Worm (Caenorhabditis elegans): ENCODE measurements around the gene nhr-239.

Gene nhr-239

DNA sequence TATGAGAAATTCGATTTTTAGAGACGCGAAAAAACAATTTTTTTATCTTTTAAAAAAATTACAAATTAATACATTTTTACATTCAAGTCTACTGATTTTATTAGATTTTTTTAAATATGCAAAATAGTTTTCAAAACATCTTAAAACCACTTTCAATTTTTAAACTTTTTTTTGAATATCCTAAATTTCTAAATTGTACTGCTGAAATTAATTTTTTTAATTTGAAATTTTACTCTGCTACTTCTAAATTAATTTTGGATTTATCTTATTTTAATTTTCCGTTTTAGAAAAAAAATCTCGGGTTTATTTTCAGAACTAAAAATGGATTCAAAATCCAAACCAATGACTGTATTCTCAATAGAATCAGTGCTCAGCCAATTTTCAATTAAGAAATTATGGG lies 17.5 kb downstream of the nhr-239 start, which contains the start of gene Y71H2B.8:
Y71H2B.8 (plus strand) TSS at position 301 of the 400 bp plus-strand sequence.
- TF ChIP-seq irx-1 (tag; optimal IDR thresholded peaks at IDR 0.05) (no peak), nhr-19 (GFP tag; conservative IDR thresholded peaks at IDR 0.05) (no peak), efl-3 (GFP tag; optimal IDR thresholded peaks at IDR 0.05) (no peak), Y116A8C.19 (tag; optimal IDR thresholded peaks at IDR 0.05; ENCODE audit: borderline replicate concordance) (no peak), isw-1 (GFP tag; IDR thresholded peaks at IDR 0.05) (no peak), elt-2 (tag; optimal IDR thresholded peaks at IDR 0.05) (no peak), unc-98 (GFP tag; IDR thresholded peaks at IDR 0.05) (no peak), aha-1 (tag; optimal IDR thresholded peaks at IDR 0.05) (no peak), jun-1 (tag; optimal IDR thresholded peaks at IDR 0.05) (no peak), sptf-1 (tag; optimal IDR thresholded peaks at IDR 0.05) (no peak), nhr-12 (tag; optimal IDR thresholded peaks at IDR 0.05) (no peak), mdl-1 (tag; optimal IDR thresholded peaks at IDR 0.05) (no peak), egl-13 (tag; optimal IDR thresholded peaks at IDR 0.05) (no peak), lin-14 (GFP tag; optimal IDR thresholded peaks at IDR 0.05) (no peak), mef-2 (tag; optimal IDR thresholded peaks at IDR 0.05) (no peak), pag-3 (tag; optimal IDR thresholded peaks at IDR 0.05; ENCODE audit: borderline replicate concordance, insufficient read depth) (no peak), unc-30 (tag; optimal IDR thresholded peaks at IDR 0.05) (no peak), ces-1 (GFP tag; optimal IDR thresholded peaks at IDR 0.05) (no peak)

DNA sequence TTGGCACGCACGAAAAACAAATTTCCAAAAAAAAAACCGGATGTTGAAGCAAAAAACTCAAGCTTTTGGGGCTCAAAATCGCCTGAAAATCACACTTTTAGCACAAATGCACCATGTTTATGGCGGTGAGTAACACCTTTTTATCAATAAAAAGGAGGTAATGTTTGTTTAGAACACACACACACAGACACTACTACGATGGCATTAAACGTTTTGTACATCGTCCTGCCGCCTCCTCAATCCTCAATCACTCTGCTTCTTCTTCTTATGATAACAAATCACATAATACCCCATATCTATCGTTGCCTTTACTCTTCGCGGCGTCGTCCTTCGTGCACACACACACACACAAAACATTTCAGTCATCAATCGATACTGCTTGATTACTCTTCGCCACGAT lies 24.7 kb downstream of the nhr-239 start, which contains the start of gene gpa-17:
gpa-17 (plus strand) TSS at position 363 of the 400 bp plus-strand sequence.
- TF ChIP-seq elt-2 (tag; optimal IDR thresholded peaks at IDR 0.05), result peak; percentile 18
- no peak for TF ChIP-seq hlh-4 (tag; optimal IDR thresholded peaks at IDR 0.05)
- TF ChIP-seq nhr-28 (tag; optimal IDR thresholded peaks at IDR 0.05), result no peak
- TF ChIP-seq nhr-85 (tag), result no peak
- no peak for TF ChIP-seq lin-39 (tag; optimal IDR thresholded peaks at IDR 0.05)
- TF ChIP-seq lin-35 (GFP tag; optimal IDR thresholded peaks at IDR 0.05), result peak in 1 of 2 experiments; percentile 24
- no peak for TF ChIP-seq nhr-47 (tag; optimal IDR thresholded peaks at IDR 0.05)
- TF ChIP-seq lir-3 (tag; optimal IDR thresholded peaks at IDR 0.05; ENCODE audit: poor library complexity), result no peak
- TF ChIP-seq C34B4.2 (tag; optimal IDR thresholded peaks at IDR 0.05), result no peak
- TF ChIP-seq pqm-1 (tag; optimal IDR thresholded peaks at IDR 0.05), result peak; percentile 3
- TF ChIP-seq efl-1 (optimal IDR thresholded peaks at IDR 0.05), result no peak
- peak in 1 of 2 experiments; percentile 63 for TF ChIP-seq efl-1 (GFP tag; optimal IDR thresholded peaks at IDR 0.05 in 1 of 2)

DNA sequence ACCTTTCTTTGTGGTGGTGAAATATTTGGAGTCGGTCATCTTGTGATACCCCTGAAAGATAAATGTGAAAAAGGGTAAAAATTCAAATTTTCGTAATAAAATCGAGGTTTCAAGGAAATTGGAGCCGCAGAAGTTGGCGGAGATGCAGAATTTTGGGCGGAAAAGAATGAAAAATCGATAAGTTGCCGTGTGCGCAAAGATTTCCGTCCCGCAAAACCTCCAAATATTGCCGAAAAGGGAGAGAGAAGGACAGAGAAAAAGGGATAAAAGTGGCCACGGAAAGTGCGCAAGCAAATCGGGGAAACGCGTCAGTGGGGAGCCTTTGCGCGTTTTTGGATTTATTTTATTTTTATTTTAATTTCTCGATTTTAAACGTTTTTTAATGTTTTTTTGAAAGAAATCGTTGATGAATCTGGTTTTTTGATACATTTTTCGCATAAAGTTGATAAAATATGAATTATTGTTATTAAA lies 35.5 kb downstream of the nhr-239 start, which contains the start of gene apb-1:
apb-1 (minus strand) TSS at position 51 of the 471 bp plus-strand sequence.
- TF ChIP-seq sup-37 (GFP tag; optimal IDR thresholded peaks at IDR 0.05), result peak; percentile 84
- peak; percentile 73 for TF ChIP-seq aha-1 (tag; optimal IDR thresholded peaks at IDR 0.05)
- TF ChIP-seq ceh-63 (GFP tag; optimal IDR thresholded peaks at IDR 0.05), result peak; percentile 38
- peak; percentile 75 for TF ChIP-seq zag-1 (tag; optimal IDR thresholded peaks at IDR 0.05)
- no peak for TF ChIP-seq alr-1 (tag; optimal IDR thresholded peaks at IDR 0.05; ENCODE audit: borderline replicate concordance)
- peak; percentile 74 for TF ChIP-seq F16B12.6 (tag; optimal IDR thresholded peaks at IDR 0.05)
- peak; percentile 96 for TF ChIP-seq unc-86 (tag; optimal IDR thresholded peaks at IDR 0.05)
- TF ChIP-seq mep-1 (tag; optimal IDR thresholded peaks at IDR 0.05), result peak; percentile 99
- peak; percentile 92 for TF ChIP-seq nhr-19 (GFP tag; conservative IDR thresholded peaks at IDR 0.05)
- TF ChIP-seq nhr-47 (tag; optimal IDR thresholded peaks at IDR 0.05), result peak; percentile 98
- TF ChIP-seq C04F5.9 (tag; optimal IDR thresholded peaks at IDR 0.05), result peak; percentile 83
- peak; percentile 96 to 97 (median 97) for TF ChIP-seq ceh-82 (tag; optimal IDR thresholded peaks at IDR 0.05)
- peak; percentile 88 for TF ChIP-seq sox-4 (tag; optimal IDR thresholded peaks at IDR 0.05)
- peak; percentile 96 for TF ChIP-seq lin-13 (GFP tag; optimal IDR thresholded peaks at IDR 0.05)
- TF ChIP-seq lin-39 (tag; optimal IDR thresholded peaks at IDR 0.05), result peak; percentile 95
- TF ChIP-seq nhr-237 (tag; optimal IDR thresholded peaks at IDR 0.05), result peak; percentile 57
- no peak for TF ChIP-seq elt-2 (tag; optimal IDR thresholded peaks at IDR 0.05)
- TF ChIP-seq fkh-10 (GFP tag; optimal IDR thresholded peaks at IDR 0.05), result peak; percentile 95
- TF ChIP-seq nhr-76 (tag; optimal IDR thresholded peaks at IDR 0.05), result no peak
- no peak for TF ChIP-seq nhr-28 (tag; optimal IDR thresholded peaks at IDR 0.05)
- TF ChIP-seq unc-98 (GFP tag; IDR thresholded peaks at IDR 0.05), result peak; percentile 29; the same call in 1 of the 2 replicates
- peak; percentile 91 for TF ChIP-seq aly-2 (tag; optimal IDR thresholded peaks at IDR 0.05)
- no peak for TF ChIP-seq pqm-1 (tag; optimal IDR thresholded peaks at IDR 0.05)
- no peak for TF ChIP-seq hlh-17 (GFP tag; optimal IDR thresholded peaks at IDR 0.05; ENCODE audit: borderline replicate concordance)
- peak; percentile 91 for TF ChIP-seq fos-1 (tag; optimal IDR thresholded peaks at IDR 0.05)
- peak; percentile 96 for TF ChIP-seq egl-13 (tag; optimal IDR thresholded peaks at IDR 0.05)
- no peak for TF ChIP-seq Y116A8C.19 (tag; optimal IDR thresholded peaks at IDR 0.05; ENCODE audit: borderline replicate concordance)
- no peak for TF ChIP-seq lir-3 (tag; optimal IDR thresholded peaks at IDR 0.05; ENCODE audit: poor library complexity)
- no peak for TF ChIP-seq unc-30 (tag; optimal IDR thresholded peaks at IDR 0.05)
- TF ChIP-seq ceh-88 (GFP tag; IDR thresholded peaks at IDR 0.05), result peak; percentile 82
- TF ChIP-seq fkh-8 (tag; optimal IDR thresholded peaks at IDR 0.05), result peak; percentile 98
- no peak for TF ChIP-seq efl-3 (GFP tag; optimal IDR thresholded peaks at IDR 0.05)

Measured in whole organism, L1 larva.